Fruit fly (Drosophila melanogaster): Measurements from ENCODE around the gene edin.
A peak's percentile ranks its signal among the peaks of the same experiment; 100 is the strongest.

The edin gene

DNA sequence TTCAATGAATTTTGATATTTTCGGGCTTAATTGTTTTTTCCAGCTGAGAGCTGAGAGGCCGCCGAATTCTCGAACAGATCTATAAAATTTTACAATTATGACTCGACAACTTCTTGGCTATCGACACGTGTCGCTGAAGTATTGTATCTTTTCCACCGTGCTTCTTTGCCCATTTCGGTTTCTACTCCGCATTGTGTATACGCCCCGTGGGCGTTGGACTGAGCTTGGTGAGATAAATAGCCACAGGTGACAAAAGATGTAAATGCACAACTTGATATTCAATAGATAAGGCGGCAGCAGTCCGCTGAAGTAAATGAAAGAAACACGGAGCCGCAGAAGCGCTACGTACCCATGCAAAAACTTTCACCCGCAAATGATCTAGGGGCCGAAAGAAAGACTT lies 1.4 kb upstream of the edin start:
- TF ChIP-seq CG4496 (GFP tag; IDR thresholded peaks at IDR 0.05) (0 out of 3 replicates have a peak, but pooled peaks have one; percentile 9), EcR (GFP tag; optimal IDR thresholded peaks at IDR 0.05) (no peak)

DNA sequence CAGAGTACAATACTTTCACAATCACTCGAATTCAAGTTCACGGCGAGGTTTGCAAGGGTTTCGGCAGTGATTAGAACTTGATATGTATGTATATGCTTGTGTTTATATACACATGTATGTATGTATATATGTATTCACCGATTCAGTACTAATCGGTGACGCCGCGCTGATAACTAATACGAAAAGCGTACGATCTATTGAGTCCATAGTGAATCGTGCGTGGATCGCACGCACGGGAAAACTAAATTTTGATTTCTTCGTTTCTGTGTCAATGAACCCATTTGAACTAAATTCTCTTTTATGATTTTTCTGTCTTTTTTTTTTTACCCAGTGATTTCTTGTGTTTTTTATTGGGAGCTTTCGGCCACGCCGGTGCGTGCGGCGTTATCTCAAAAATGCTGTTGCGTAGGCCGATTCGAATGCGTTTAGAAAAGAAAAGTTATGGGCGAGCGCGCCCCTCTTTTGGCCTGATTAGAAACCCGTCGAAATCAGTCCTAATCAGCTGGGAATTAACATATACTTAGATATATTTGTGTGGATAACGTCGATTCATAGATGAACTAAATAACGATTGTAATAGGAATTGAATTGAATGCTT lies 774 bp upstream of the edin start:
- TF ChIP-seq D1 (tag; optimal IDR thresholded peaks at IDR 0.05) (no peak), CG32121 (GFP tag; IDR thresholded peaks at IDR 0.05) (no peak), CG10348 (GFP tag; IDR thresholded peaks at IDR 0.05) (no peak), CG4496 (GFP tag; IDR thresholded peaks at IDR 0.05) (no peak), CG15710 (tag; optimal IDR thresholded peaks at IDR 0.05) (no peak), Pif1B (GFP tag; optimal IDR thresholded peaks at IDR 0.05) (no peak), EcR (GFP tag; optimal IDR thresholded peaks at IDR 0.05) (no peak), CG9948 (tag; optimal IDR thresholded peaks at IDR 0.05) (no peak), Ets98B (GFP tag; IDR thresholded peaks at IDR 0.05) (no peak), CG13204 (GFP tag; optimal IDR thresholded peaks at IDR 0.05) (no peak), CG8159 (tag; optimal IDR thresholded peaks at IDR 0.05) (no peak), CG8301 (tag; optimal IDR thresholded peaks at IDR 0.05) (no peak), Pif1A (GFP tag; optimal IDR thresholded peaks at IDR 0.05) (no peak), rn (GFP tag; IDR thresholded peaks at IDR 0.05) (no peak), CG14655 (GFP tag; optimal IDR thresholded peaks at IDR 0.05) (no peak), Snoo (tag; optimal IDR thresholded peaks at IDR 0.05) (no peak), CG34367 (tag; optimal IDR thresholded peaks at IDR 0.05) (no peak), gl (tag; optimal IDR thresholded peaks at IDR 0.05) (no peak)

- TF ChIP-seq D1 (tag; optimal IDR thresholded peaks at IDR 0.05) (no peak), CG14655 (GFP tag; optimal IDR thresholded peaks at IDR 0.05) (peak; percentile 58), CG17806 (tag; optimal IDR thresholded peaks at IDR 0.05) (peak; percentile 64), Pif1B (GFP tag; optimal IDR thresholded peaks at IDR 0.05) (peak; percentile 40), CG34367 (tag; optimal IDR thresholded peaks at IDR 0.05) (peak; percentile 51), gl (tag; optimal IDR thresholded peaks at IDR 0.05) (peak; percentile 13), EcR (GFP tag; optimal IDR thresholded peaks at IDR 0.05) (peak; percentile 98), CG12605 (GFP tag; IDR thresholded peaks at IDR 0.05) (no peak), Ets98B (GFP tag; IDR thresholded peaks at IDR 0.05) (peak; percentile 21; the same call in 1 of the 2 replicates), Snoo (tag; optimal IDR thresholded peaks at IDR 0.05) (peak; percentile 68), CG10348 (GFP tag; IDR thresholded peaks at IDR 0.05) (no peak), CG4496 (GFP tag; IDR thresholded peaks at IDR 0.05) (peak; percentile 61; the same call in 2 of the 3 replicates), fd96Ca (GFP tag; IDR thresholded peaks at IDR 0.05) (0 out of 3 replicates have a peak, but pooled peaks have one; percentile 5), CG8159 (tag; optimal IDR thresholded peaks at IDR 0.05) (peak; percentile 78), Pif1A (GFP tag; optimal IDR thresholded peaks at IDR 0.05) (peak; percentile 67), CG9948 (tag; optimal IDR thresholded peaks at IDR 0.05) (peak; percentile 60), rn (GFP tag; IDR thresholded peaks at IDR 0.05) (no peak), CG13204 (GFP tag; optimal IDR thresholded peaks at IDR 0.05) (peak; percentile 58), CG8301 (tag; optimal IDR thresholded peaks at IDR 0.05) (peak; percentile 45), CG15710 (tag; optimal IDR thresholded peaks at IDR 0.05) (peak; percentile 73), CG32121 (GFP tag; IDR thresholded peaks at IDR 0.05) (0 out of 2 replicates have a peak, but pooled peaks have one; percentile 27)
Observed at dm6 chr3L:17495266-17495961, 734 bp downstream of the edin start.

DNA sequence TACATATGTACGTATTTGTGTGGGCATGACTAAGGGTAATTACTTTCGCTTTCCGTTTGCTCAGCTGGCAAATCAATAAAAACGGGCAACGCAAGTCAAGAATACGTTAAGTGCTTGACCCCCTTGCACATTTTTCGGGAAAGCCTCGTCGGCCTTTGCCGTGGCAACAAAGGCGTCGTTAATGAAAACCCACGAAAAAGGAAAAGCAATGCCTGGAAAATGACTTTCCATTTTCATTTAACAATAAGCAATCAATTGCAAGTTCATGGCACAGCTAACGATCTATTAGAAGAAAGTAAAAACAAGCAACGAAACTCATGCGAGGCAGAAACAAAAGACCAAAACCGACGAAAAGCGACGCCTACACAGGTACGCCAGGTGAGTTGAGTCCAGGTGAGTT lies 1.3 kb downstream of the edin start:
- TF ChIP-seq CG32121 (GFP tag; IDR thresholded peaks at IDR 0.05) = no peak
- no peak for TF ChIP-seq EcR (GFP tag; optimal IDR thresholded peaks at IDR 0.05)
- TF ChIP-seq Ets98B (GFP tag; IDR thresholded peaks at IDR 0.05) = no peak
- TF ChIP-seq CG34367 (tag; optimal IDR thresholded peaks at IDR 0.05) = no peak
- no peak for TF ChIP-seq CG8301 (tag; optimal IDR thresholded peaks at IDR 0.05)
- TF ChIP-seq CG8159 (tag; optimal IDR thresholded peaks at IDR 0.05) = no peak
- TF ChIP-seq gl (tag; optimal IDR thresholded peaks at IDR 0.05) = no peak
- no peak for TF ChIP-seq Pif1B (GFP tag; optimal IDR thresholded peaks at IDR 0.05)
- TF ChIP-seq Snoo (tag; optimal IDR thresholded peaks at IDR 0.05) = no peak
- no peak for TF ChIP-seq CG10348 (GFP tag; IDR thresholded peaks at IDR 0.05)
- TF ChIP-seq CG14655 (GFP tag; optimal IDR thresholded peaks at IDR 0.05) = no peak

DNA sequence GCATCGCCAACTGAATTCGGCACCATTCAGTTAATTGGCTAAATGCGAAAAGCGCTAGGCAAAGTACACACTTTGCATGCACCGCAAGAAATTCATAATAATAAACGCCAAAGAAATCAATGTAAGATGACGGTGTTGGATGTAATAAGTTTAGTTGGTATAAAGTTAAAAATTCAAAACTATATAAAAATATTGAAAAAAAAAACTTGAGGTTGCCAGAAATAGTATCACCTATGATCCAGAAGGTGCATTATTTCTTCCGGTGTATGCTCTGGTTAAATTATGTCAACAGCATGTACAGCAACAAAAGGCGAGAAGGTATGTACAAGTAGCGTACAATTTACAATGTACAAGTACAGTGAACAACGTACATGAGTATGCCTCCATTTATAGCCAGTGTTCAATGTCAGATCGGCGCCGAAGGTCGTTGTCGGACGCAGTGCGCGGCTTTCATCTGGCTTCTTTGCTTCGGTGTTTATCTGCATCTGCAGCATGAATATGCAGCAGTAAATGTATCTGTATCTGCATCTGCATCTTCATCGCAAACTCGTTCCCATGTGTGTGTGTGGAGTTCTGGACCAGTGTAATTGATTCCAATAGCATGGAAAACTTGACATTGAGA lies 2.3 kb downstream of the edin start:
- TF ChIP-seq CG12605 (GFP tag; IDR thresholded peaks at IDR 0.05) (0 out of 2 replicates have a peak, but pooled peaks have one; percentile 51), CG14655 (GFP tag; optimal IDR thresholded peaks at IDR 0.05) (peak; percentile 83), D1 (tag; optimal IDR thresholded peaks at IDR 0.05) (peak; percentile 73), CG15710 (tag; optimal IDR thresholded peaks at IDR 0.05) (peak; percentile 85), CG8301 (tag; optimal IDR thresholded peaks at IDR 0.05) (peak; percentile 65), fd96Ca (GFP tag; IDR thresholded peaks at IDR 0.05) (no peak; the same call in 1 of the 3 replicates), CG34367 (tag; optimal IDR thresholded peaks at IDR 0.05) (peak; percentile 81), CG8159 (tag; optimal IDR thresholded peaks at IDR 0.05) (peak; percentile 90), CG32121 (GFP tag; IDR thresholded peaks at IDR 0.05) (peak; percentile 73), Pif1B (GFP tag; optimal IDR thresholded peaks at IDR 0.05) (peak; percentile 81), Ets98B (GFP tag; IDR thresholded peaks at IDR 0.05) (peak; percentile 56), Snoo (tag; optimal IDR thresholded peaks at IDR 0.05) (peak; percentile 45), Pif1A (GFP tag; optimal IDR thresholded peaks at IDR 0.05) (peak; percentile 86), CG13204 (GFP tag; optimal IDR thresholded peaks at IDR 0.05) (peak; percentile 40), EcR (GFP tag; optimal IDR thresholded peaks at IDR 0.05) (peak; percentile 84), CG4496 (GFP tag; IDR thresholded peaks at IDR 0.05) (peak; percentile 87), CG17806 (tag; optimal IDR thresholded peaks at IDR 0.05) (peak; percentile 89), CG9948 (tag; optimal IDR thresholded peaks at IDR 0.05) (peak; percentile 88), rn (GFP tag; IDR thresholded peaks at IDR 0.05) (peak; percentile 58), CG10348 (GFP tag; IDR thresholded peaks at IDR 0.05) (no peak), gl (tag; optimal IDR thresholded peaks at IDR 0.05) (peak; percentile 48)
